Worm (Caenorhabditis elegans): ENCODE results near the gene kvs-1.

DNA sequence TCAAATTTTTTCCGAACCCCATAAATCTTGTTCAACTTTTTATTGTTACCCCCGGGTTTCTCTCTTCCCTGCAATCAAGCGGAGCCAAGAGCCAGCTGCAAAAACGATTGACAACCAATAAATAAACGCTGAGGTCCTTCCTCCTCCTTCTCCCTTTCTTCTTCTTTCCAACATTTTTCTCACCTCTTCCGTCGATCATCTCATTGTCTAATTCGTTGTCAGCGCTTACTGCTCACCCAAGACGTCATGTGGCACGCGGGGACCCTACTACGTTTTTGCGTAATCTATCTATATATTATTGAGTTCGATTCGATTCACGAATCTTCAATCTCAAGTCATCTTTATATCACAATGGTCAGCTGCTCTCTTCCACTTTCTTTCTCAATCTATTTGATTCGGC is 8.5 kb upstream of the kvs-1 start:
- TF ChIP-seq ztf-23 (GFP tag; IDR thresholded peaks at IDR 0.05) (no peak), flt-1 (GFP tag; IDR thresholded peaks at IDR 0.05) (no peak), med-1 (GFP tag; optimal IDR thresholded peaks at IDR 0.05; ENCODE audit: insufficient read depth) (no peak), ztf-29 (GFP tag; IDR thresholded peaks at IDR 0.05) (no peak), T22C8.4 (GFP tag; IDR thresholded peaks at IDR 0.05) (no peak), klf-2 (GFP tag; conservative IDR thresholded peaks at IDR 0.05) (no peak)

Data from whole organism, midembryonic.